Worm (Caenorhabditis elegans): ENCODE measurements around the gene gldi-10.

Gene gldi-10

ce11 chrIV:9130605-9131004 lies 31.6 kb downstream of the gldi-10 start:
- TF ChIP-seq nhr-27 (tag; optimal IDR thresholded peaks at IDR 0.05), result no peak
- no peak for TF ChIP-seq egl-44 (GFP tag; IDR thresholded peaks at IDR 0.05)
- TF ChIP-seq tbp1 (GFP tag; optimal IDR thresholded peaks at IDR 0.05), result peak; percentile 72
- no peak for TF ChIP-seq lir-1 (GFP tag; conservative IDR thresholded peaks at IDR 0.05)
- TF ChIP-seq snpc-4 (GFP tag; optimal IDR thresholded peaks at IDR 0.05), result peak; percentile 79
- peak; percentile 83 to 97 (median 92) for TF ChIP-seq snpc-4 (tag; optimal IDR thresholded peaks at IDR 0.05)
- TF ChIP-seq ekl-4 (GFP tag; IDR thresholded peaks at IDR 0.05), result no peak
- TF ChIP-seq atf-7 (tag; optimal IDR thresholded peaks at IDR 0.05), result no peak
- no peak for TF ChIP-seq cebp-1 (GFP tag; IDR thresholded peaks at IDR 0.05)
- TF ChIP-seq cebp-1 (tag; optimal IDR thresholded peaks at IDR 0.05), result no peak
- TF ChIP-seq zfh-2 (GFP tag; conservative IDR thresholded peaks at IDR 0.05), result no peak
- TF ChIP-seq madf-3 (GFP tag; IDR thresholded peaks at IDR 0.05), result no peak
- no peak for TF ChIP-seq F37B4.10 (GFP tag; IDR thresholded peaks at IDR 0.05)
- TF ChIP-seq lin-40 (tag; optimal IDR thresholded peaks at IDR 0.05), result no peak
- TF ChIP-seq nhr-80 (tag; optimal IDR thresholded peaks at IDR 0.05), result no peak
- no peak for TF ChIP-seq chd-7 (tag; optimal IDR thresholded peaks at IDR 0.05)
- TF ChIP-seq mxl-1 (tag; optimal IDR thresholded peaks at IDR 0.05), result no peak
- no peak for TF ChIP-seq let-526 (GFP tag; IDR thresholded peaks at IDR 0.05)
- no peak; the same call in 1 of the 2 replicates for TF ChIP-seq madf-8 (GFP tag; conservative IDR thresholded peaks at IDR 0.05)
- 0 out of 2 replicates have a peak, but pooled peaks have one; percentile 32 for TF ChIP-seq hmg-20 (GFP tag; IDR thresholded peaks at IDR 0.05)
- TF ChIP-seq athp-1 (tag; optimal IDR thresholded peaks at IDR 0.05), result no peak
- no peak for TF ChIP-seq egrh-3 (GFP tag; IDR thresholded peaks at IDR 0.05)
- TF ChIP-seq hmg-1.2 (GFP tag; IDR thresholded peaks at IDR 0.05), result peak; percentile 52; the same call in 1 of the 2 replicates
- TF ChIP-seq Y95B8A.8 (GFP tag; IDR thresholded peaks at IDR 0.05), result no peak
- no peak for TF ChIP-seq ceh-91 (GFP tag; IDR thresholded peaks at IDR 0.05)
- TF ChIP-seq mcd-1 (GFP tag; IDR thresholded peaks at IDR 0.05), result no peak
- TF ChIP-seq snpc-1.1 (tag; optimal IDR thresholded peaks at IDR 0.05; ENCODE audit: insufficient read depth), result peak; percentile 88
- TF ChIP-seq ceh-40 (GFP tag; IDR thresholded peaks at IDR 0.05), result no peak
- TF ChIP-seq ztf-6 (GFP tag; IDR thresholded peaks at IDR 0.05), result no peak
- TF ChIP-seq xnd-1 (tag; optimal IDR thresholded peaks at IDR 0.05), result no peak
- TF ChIP-seq somi-1 (GFP tag; optimal IDR thresholded peaks at IDR 0.05), result no peak
- no peak for TF ChIP-seq C06A6.2 (GFP tag; conservative IDR thresholded peaks at IDR 0.05)
- TF ChIP-seq F49E8.2 (tag; optimal IDR thresholded peaks at IDR 0.05; ENCODE audit: insufficient read depth), result peak; percentile 13
- TF ChIP-seq ztf-26 (tag; optimal IDR thresholded peaks at IDR 0.05), result no peak
- no peak for TF ChIP-seq lag-1 (GFP tag; IDR thresholded peaks at IDR 0.05)
- TF ChIP-seq nhr-90 (tag; optimal IDR thresholded peaks at IDR 0.05), result no peak
- no peak for TF ChIP-seq F55B11.4 (tag; optimal IDR thresholded peaks at IDR 0.05; ENCODE audit: borderline replicate concordance, insufficient read depth)
- peak; percentile 69 for TF ChIP-seq madf-6 (GFP tag; IDR thresholded peaks at IDR 0.05)
- TF ChIP-seq Y79H2A.3 (GFP tag; conservative IDR thresholded peaks at IDR 0.05), result no peak
- no peak for TF ChIP-seq sptf-2 (GFP tag; optimal IDR thresholded peaks at IDR 0.05)
- no peak for TF ChIP-seq ets-4 (GFP tag; optimal IDR thresholded peaks at IDR 0.05)
- peak; percentile 50; the same call in 1 of the 2 replicates for TF ChIP-seq D2030.7 (GFP tag; IDR thresholded peaks at IDR 0.05)
- TF ChIP-seq F33H1.4 (GFP tag; IDR thresholded peaks at IDR 0.05), result no peak
- TF ChIP-seq ceh-100 (GFP tag; IDR thresholded peaks at IDR 0.05), result no peak
- no peak for TF ChIP-seq B0035.1 (tag; optimal IDR thresholded peaks at IDR 0.05)
- no peak for TF ChIP-seq ztf-28 (GFP tag; IDR thresholded peaks at IDR 0.05)
- no peak for TF ChIP-seq attf-5 (GFP tag; optimal IDR thresholded peaks at IDR 0.05)
- TF ChIP-seq ztf-25 (GFP tag; IDR thresholded peaks at IDR 0.05), result no peak
- TF ChIP-seq ceh-58 (GFP tag; IDR thresholded peaks at IDR 0.05), result no peak
- TF ChIP-seq C17E4.6 (GFP tag; IDR thresholded peaks at IDR 0.05), result no peak

Data from whole organism, young adult.